Fruit fly (Drosophila melanogaster) whole organism, embryonic: ENCODE results near the gene Hip14.

Source experiments
- Awh ChIP-seq: fragments of 200-800 bp; sonication (Bioruptor generic); IDR thresholded peaks from 2 replicates; pipeline ENCODE4, ENCODE4 v1.3.6; 2022; ENCODE audit warnings: missing biosample characterization, missing genetic modification characterization
- CG10321 ChIP-seq: fragments of 200-800 bp; sonication (Bioruptor generic); IDR thresholded peaks from 2 replicates; pipeline ENCODE4 v1.3.6; 2022; ENCODE audit warnings: missing biosample characterization, missing genetic modification characterization
- CG11085 ChIP-seq: fragments of 200-800 bp; sonication (Bioruptor generic); IDR thresholded peaks from 2 replicates; pipeline ENCODE4 v1.3.6; 2022; ENCODE audit warnings: missing biosample characterization, missing genetic modification characterization
- CG11398 ChIP-seq: fragments of 200-800 bp; sonication (Bioruptor generic); optimal IDR thresholded peaks from 2 replicates; lab custom pipeline; 2016; ENCODE audit warnings: missing biosample characterization, missing genetic modification characterization
- CG11696 ChIP-seq: fragments of 200-800 bp; sonication (Bioruptor generic); IDR thresholded peaks from 2 replicates; pipeline ENCODE4 v1.3.6; 2022; ENCODE audit warnings: missing biosample characterization, missing genetic modification characterization
- CG14441 ChIP-seq: fragments of 200-800 bp; sonication (Bioruptor generic); IDR thresholded peaks from 2 replicates; pipeline ENCODE4 v1.3.6; 2022; ENCODE audit warnings: missing biosample characterization, missing genetic modification characterization
- CG16813 ChIP-seq: fragments of 200-800 bp; sonication (Bioruptor generic); IDR thresholded peaks from 3 replicates; pipeline ENCODE4 v1.3.6; 2022; ENCODE audit warnings: missing biosample characterization, missing genetic modification characterization; ENCODE audit not compliant: partially characterized antibody
- CG16815 ChIP-seq: fragments of 200-800 bp; sonication (Bioruptor generic); optimal IDR thresholded peaks from 3 replicates; lab custom pipeline; 2017; ENCODE audit warnings: missing biosample characterization, mild to moderate bottlenecking, missing genetic modification characterization
- CG17328 ChIP-seq: fragments of 200-800 bp; sonication (Bioruptor generic); IDR thresholded peaks from 2 replicates; pipeline ENCODE4 v1.3.6; 2022; ENCODE audit warnings: missing biosample characterization, missing genetic modification characterization
- CG17568 ChIP-seq: fragments of 200-800 bp; sonication (Bioruptor generic); optimal IDR thresholded peaks from 2 replicates; lab custom pipeline; 2018; ENCODE audit warnings: missing biosample characterization, mild to moderate bottlenecking, missing genetic modification characterization, moderate library complexity
- CG30431 ChIP-seq: fragments of 200-800 bp; sonication (Bioruptor generic); optimal IDR thresholded peaks from 2 replicates; lab custom pipeline; 2017; ENCODE audit warnings: missing biosample characterization, missing genetic modification characterization
- CG3163 ChIP-seq: fragments of 200-800 bp; sonication (Bioruptor generic); optimal IDR thresholded peaks from 3 replicates; lab custom pipeline; 2016; ENCODE audit warnings: missing biosample characterization, missing genetic modification characterization
- CG5180 ChIP-seq: fragments of 200-800 bp; sonication (Bioruptor generic); optimal IDR thresholded peaks from 3 replicates; lab custom pipeline; 2017; ENCODE audit warnings: missing biosample characterization, missing genetic modification characterization, mild to moderate bottlenecking, moderate library complexity, missing genetic modification reagents
- CG7271 ChIP-seq: fragments of 200-800 bp; sonication (Bioruptor generic); optimal IDR thresholded peaks from 2 replicates; lab custom pipeline; 2018; ENCODE audit warnings: missing biosample characterization, mild to moderate bottlenecking, missing genetic modification characterization, moderate library complexity
- CG7745 ChIP-seq: fragments of 200-800 bp; sonication (Bioruptor generic); optimal IDR thresholded peaks from 2 replicates; lab custom pipeline; 2018; ENCODE audit warnings: missing biosample characterization, mild to moderate bottlenecking, missing genetic modification characterization, moderate library complexity
- CG7839 ChIP-seq: fragments of 200-800 bp; sonication (Bioruptor generic); optimal IDR thresholded peaks from 3 replicates; lab custom pipeline; 2018; ENCODE audit warnings: missing biosample characterization, mild to moderate bottlenecking, missing genetic modification characterization, moderate library complexity
- CG8359 ChIP-seq: fragments of 200-800 bp; sonication (Bioruptor generic); optimal IDR thresholded peaks from 2 replicates; lab custom pipeline; 2017; ENCODE audit warnings: missing biosample characterization, mild to moderate bottlenecking, missing genetic modification characterization, borderline replicate concordance
- CG8478 ChIP-seq: fragments of >200 bp; optimal IDR thresholded peaks from 2 replicates; lab custom pipeline; 2018
- CG8924 ChIP-seq: fragments of 200-800 bp; optimal IDR thresholded peaks from 3 replicates; lab custom pipeline; 2019; ENCODE audit warnings: missing biosample characterization, mild to moderate bottlenecking, missing genetic modification characterization, moderate library complexity
- Camta ChIP-seq: fragments of 200-800 bp; sonication (Bioruptor generic); optimal IDR thresholded peaks from 2 replicates; lab custom pipeline; 2016; ENCODE audit warnings: missing biosample characterization, missing genetic modification characterization
- CkIIα-i1 ChIP-seq: fragments of 200-800 bp; sonication (Bioruptor generic); IDR thresholded peaks from 2 replicates; pipeline ENCODE4 v1.3.6; 2022; ENCODE audit warnings: missing biosample characterization, missing genetic modification characterization
- Doc3 ChIP-seq: fragments of 200-800 bp; sonication (Bioruptor generic); IDR thresholded peaks from 3 replicates; pipeline ENCODE4 v1.3.6; 2022; ENCODE audit warnings: missing biosample characterization, missing genetic modification characterization; ENCODE audit not compliant: partially characterized antibody
- Drgx ChIP-seq: fragments of 200-800 bp; sonication (Bioruptor generic); IDR thresholded peaks from 2 replicates; pipeline ENCODE4 v1.3.6; 2022; ENCODE audit warnings: missing biosample characterization, missing genetic modification characterization
- ERR ChIP-seq: fragments of 200-800 bp; sonication (Bioruptor generic); optimal IDR thresholded peaks from 2 replicates; lab custom pipeline; 2016; ENCODE audit warnings: missing biosample characterization, missing genetic modification characterization
- Eip74EF ChIP-seq, 2 experiments: fragments of 200-800 bp in 1 of 2; fragments of >200 bp in 1 of 2; sonication (Bioruptor generic) in 1 of 2; optimal IDR thresholded peaks; 2 replicates each; lab custom pipeline; 2017 to 2019; ENCODE audit warnings: missing biosample characterization in 2 of 2, missing genetic modification characterization in 2 of 2, mild to moderate bottlenecking in 1 of 2, moderate library complexity in 1 of 2
- Ets97D ChIP-seq: fragments of 200-800 bp; sonication (Bioruptor generic); optimal IDR thresholded peaks from 3 replicates; lab custom pipeline; 2016; ENCODE audit warnings: missing biosample characterization, missing genetic modification characterization
- MBD-R2 ChIP-seq: fragments of 200-800 bp; sonication (Bioruptor generic); IDR thresholded peaks from 2 replicates; pipeline ENCODE4 v1.3.6; 2022; ENCODE audit warnings: missing biosample characterization, missing genetic modification characterization
- NFAT ChIP-seq: fragments of 200-800 bp; sonication (Bioruptor generic); IDR thresholded peaks from 2 replicates; pipeline ENCODE4 v1.3.6; 2022; ENCODE audit warnings: missing biosample characterization, missing genetic modification characterization
- Nf-YB ChIP-seq: fragments of 200-800 bp; sonication (Bioruptor generic); optimal IDR thresholded peaks from 3 replicates; lab custom pipeline; 2019; ENCODE audit warnings: missing biosample characterization, mild to moderate bottlenecking, missing genetic modification characterization, moderate library complexity
- NfI ChIP-seq: fragments of 200-800 bp; sonication (Bioruptor generic); optimal IDR thresholded peaks from 3 replicates; lab custom pipeline; 2018; ENCODE audit warnings: missing biosample characterization, mild to moderate bottlenecking, missing genetic modification characterization, moderate library complexity
- Scr ChIP-seq: fragments of 200-800 bp; sonication (Bioruptor generic); IDR thresholded peaks from 2 replicates; pipeline ENCODE4 v1.3.6; 2022; ENCODE audit warnings: missing biosample characterization, missing genetic modification characterization; ENCODE audit not compliant: partially characterized antibody
- Sox100B ChIP-seq: fragments of 200-800 bp; sonication (Bioruptor generic); optimal IDR thresholded peaks from 3 replicates; lab custom pipeline; 2018; ENCODE audit warnings: missing biosample characterization, mild to moderate bottlenecking, missing genetic modification characterization
- amos ChIP-seq: fragments of 200-800 bp; sonication (Bioruptor generic); IDR thresholded peaks from 2 replicates; pipeline ENCODE4 v1.3.6; 2022; ENCODE audit warnings: missing biosample characterization, missing genetic modification characterization; ENCODE audit not compliant: partially characterized antibody
- bcd ChIP-seq: fragments of 200-800 bp; sonication (Bioruptor generic); optimal IDR thresholded peaks from 2 replicates; lab custom pipeline; 2017; ENCODE audit warnings: missing biosample characterization, mild to moderate bottlenecking, missing genetic modification characterization
- cato ChIP-seq: fragments of 200-800 bp; sonication (Bioruptor generic); optimal IDR thresholded peaks from 2 replicates; lab custom pipeline; 2016; ENCODE audit warnings: missing biosample characterization, missing genetic modification characterization, borderline replicate concordance
- cwo ChIP-seq: fragments of 200-800 bp; sonication (Bioruptor generic); optimal IDR thresholded peaks from 3 replicates; lab custom pipeline; 2017; ENCODE audit warnings: missing biosample characterization, missing genetic modification characterization, mild to moderate bottlenecking, moderate library complexity, missing genetic modification reagents
- dmrt11E ChIP-seq: fragments of 200-800 bp; sonication (Bioruptor generic); optimal IDR thresholded peaks from 3 replicates; lab custom pipeline; 2018; ENCODE audit warnings: missing biosample characterization, mild to moderate bottlenecking, missing genetic modification characterization, moderate library complexity
- ems ChIP-seq: fragments of 200-800 bp; sonication (Bioruptor generic); optimal IDR thresholded peaks from 3 replicates; lab custom pipeline; 2016; ENCODE audit warnings: missing biosample characterization, missing genetic modification characterization
- fd102C ChIP-seq: fragments of 200-800 bp; sonication (Bioruptor generic); optimal IDR thresholded peaks from 2 replicates; lab custom pipeline; 2018; ENCODE audit warnings: missing biosample characterization, mild to moderate bottlenecking, missing genetic modification characterization, moderate library complexity
- fru ChIP-seq: fragments of >200 bp; optimal IDR thresholded peaks from 2 replicates; lab custom pipeline; 2017
- gro ChIP-seq: fragments of 200-800 bp; sonication (Bioruptor generic); optimal IDR thresholded peaks from 2 replicates; lab custom pipeline; 2016; ENCODE audit warnings: missing biosample characterization, missing genetic modification characterization
- gsb ChIP-seq: fragments of 200-800 bp; sonication (Bioruptor generic); IDR thresholded peaks from 2 replicates; pipeline ENCODE4 v1.3.6; 2022; ENCODE audit warnings: missing biosample characterization, missing genetic modification characterization
- kni ChIP-seq: fragments of 200-800 bp; sonication (Bioruptor generic); optimal IDR thresholded peaks from 3 replicates; lab custom pipeline; 2017; ENCODE audit warnings: mild to moderate bottlenecking, missing biosample characterization, missing genetic modification reagents, missing genetic modification characterization
- knrl ChIP-seq: fragments of 200-800 bp; sonication (Bioruptor generic); IDR thresholded peaks from 3 replicates; pipeline ENCODE4 v1.3.6; 2022; ENCODE audit warnings: missing biosample characterization, missing genetic modification characterization; ENCODE audit not compliant: partially characterized antibody
- mam ChIP-seq: fragments of 200-800 bp; sonication (Bioruptor generic); optimal IDR thresholded peaks from 3 replicates; lab custom pipeline; 2016; ENCODE audit warnings: missing biosample characterization, missing genetic modification characterization
- nau ChIP-seq: fragments of 200-800 bp; sonication (Bioruptor generic); optimal IDR thresholded peaks from 3 replicates; lab custom pipeline; 2017; ENCODE audit warnings: missing biosample characterization, mild to moderate bottlenecking, missing genetic modification characterization, missing genetic modification reagents
- otp ChIP-seq: fragments of 200-800 bp; sonication (Bioruptor generic); IDR thresholded peaks from 3 replicates; pipeline ENCODE4, ENCODE4 v1.3.6; 2022; ENCODE audit warnings: missing biosample characterization, missing genetic modification characterization
- sisA ChIP-seq: fragments of 200-800 bp; sonication (Bioruptor generic); IDR thresholded peaks from 2 replicates; pipeline ENCODE4 v1.3.6; 2022; ENCODE audit warnings: missing biosample characterization, missing genetic modification characterization
- tgo ChIP-seq: fragments of 200-800 bp; sonication (Bioruptor generic); IDR thresholded peaks from 3 replicates; pipeline ENCODE4 v1.3.6; 2022; ENCODE audit warnings: missing biosample characterization, missing genetic modification characterization
- vnd ChIP-seq: fragments of 200-800 bp; sonication (Bioruptor generic); IDR thresholded peaks from 3 replicates; pipeline ENCODE4 v1.3.6; 2022; ENCODE audit warnings: missing biosample characterization, missing genetic modification characterization; ENCODE audit not compliant: partially characterized antibody

Gene Hip14

dm6 chr3L:16037048-16037477 is 49.0 kb downstream of the Hip14 start (continued):
- TF ChIP-seq CG3163 (peak; percentile 41), sisA (GFP tag; lab: Robert Waterston, UW) (peak; percentile 81), NfI (peak; percentile 63), CG17328 (GFP tag; lab: Robert Waterston, UW) (peak; percentile 81), CG16813 (GFP tag; lab: Robert Waterston, UW) (peak; percentile 60), CG7839 (tag; lab: Kevin White, UChicago) (peak; percentile 79), Sox100B (peak; percentile 36), CG17568 (peak; percentile 70), fd102C (GFP tag; lab: Kevin White, UChicago) (peak; percentile 26), kni (no peak), knrl (GFP tag; lab: Robert Waterston, UW) (peak; percentile 68), Doc3 (GFP tag; lab: Robert Waterston, UW) (no peak; the same call in 2 of the 3 replicates), dmrt11E (tag; lab: Kevin White, UChicago) (peak; percentile 58), CG8359 (GFP tag; lab: Kevin White, UChicago) (peak; percentile 35), Ets97D (peak; percentile 84), tgo (GFP tag; lab: Robert Waterston, UW) (peak; percentile 80), ems (GFP tag; lab: Kevin White, UChicago) (peak; percentile 61), cato (peak; percentile 36), CG5180 (peak; percentile 26), fru (no peak), CG11696 (GFP tag; lab: Robert Waterston, UW) (peak; percentile 66), otp (GFP tag; lab: Robert Waterston, UW) (peak; percentile 60; the same call in 1 of the 3 replicates), Scr (GFP tag; lab: Robert Waterston, UW) (peak; percentile 52), Drgx (GFP tag; lab: Robert Waterston, UW) (peak; percentile 85), mam (GFP tag; lab: Kevin White, UChicago) (peak; percentile 81), CG8924 (tag; lab: Kevin White, UChicago) (peak; percentile 67), Camta (GFP tag; lab: Kevin White, UChicago) (peak; percentile 59), CG14441 (GFP tag; lab: Robert Waterston, UW) (peak; percentile 81), Nf-YB (peak; percentile 48), nau (peak; percentile 60), CG8478 (lab: Kevin White, UChicago) (no peak), CG7271 (no peak), CG16815 (GFP tag; lab: Kevin White, UChicago) (peak; percentile 39), CG10321 (peak; percentile 60; the same call in 1 of the 2 replicates), cwo (GFP tag; lab: Kevin White, UChicago) (peak; percentile 72), amos (GFP tag; lab: Robert Waterston, UW) (peak; percentile 70; the same call in 1 of the 2 replicates), bcd (GFP tag; lab: Kevin White, UChicago) (peak; percentile 72), vnd (peak; percentile 42; the same call in 1 of the 3 replicates), Eip74EF (GFP tag; optimal IDR thresholded peaks at IDR 0.05; lab: Kevin White, UChicago) (peak in 1 of 2 experiments; percentile 65), NFAT (GFP tag; lab: Robert Waterston, UW) (peak; percentile 85), CG7745 (tag; lab: Kevin White, UChicago) (no peak), MBD-R2 (GFP tag; lab: Robert Waterston, UW) (peak; percentile 75; the same call in 1 of the 2 replicates), CG11085 (GFP tag; lab: Robert Waterston, UW) (peak; percentile 62), ERR (GFP tag; lab: Kevin White, UChicago) (peak; percentile 53), CG30431 (GFP tag; lab: Kevin White, UChicago) (peak; percentile 55), CkIIα-i1 (GFP tag; lab: Robert Waterston, UW) (no peak), CG11398 (GFP tag; lab: Kevin White, UChicago) (peak; percentile 38), gro (peak; percentile 88), gsb (GFP tag; lab: Robert Waterston, UW) (peak; percentile 72), Awh (GFP tag; lab: Robert Waterston, UW) (peak; percentile 80)
